Worm (Caenorhabditis elegans) whole organism, late embryonic: ENCODE data around the gene Y73F8A.12.
"Not testable (repeated sequence)": the region's sequence is repeated elsewhere in the genome, so short reads cannot be mapped to it uniquely, and the experiment has no call there.

Experiments used
- C38D4.7 ChIP-seq: fragments of 200-800 bp; sonication (Bioruptor generic); optimal IDR thresholded peaks from 2 replicates; lab custom pipeline; 2018; ENCODE audit warnings: mild to moderate bottlenecking, missing genetic modification characterization, moderate library complexity, missing compliant biosample characterization
- F13H6.1 ChIP-seq: sonication (generic microtip); optimal IDR thresholded peaks from 2 replicates; lab custom pipeline; 2016; ENCODE audit warnings: missing genetic modification characterization, missing compliant biosample characterization
- K09A11.1 ChIP-seq: sonication (generic microtip); optimal IDR thresholded peaks from 2 replicates; lab custom pipeline; 2017; ENCODE audit warnings: antibody characterized with exemption, mild to moderate bottlenecking, missing genetic modification characterization, missing compliant biosample characterization; ENCODE audit not compliant: insufficient read depth
- Y22D7AL.16 ChIP-seq: sonication (generic microtip); optimal IDR thresholded peaks from 2 replicates; lab custom pipeline; 2016; ENCODE audit warnings: missing genetic modification characterization, missing compliant biosample characterization
- ama-1 ChIP-seq: fragments of 150-350 bp; optimal IDR thresholded peaks from 2 replicates; lab custom pipeline; 2014
- ceh-18 ChIP-seq: sonication (generic microtip); optimal IDR thresholded peaks from 2 replicates; lab custom pipeline; 2016; ENCODE audit warnings: missing genetic modification characterization, missing compliant biosample characterization
- ceh-19 ChIP-seq: fragments of 200-800 bp; sonication (Bioruptor generic); optimal IDR thresholded peaks from 2 replicates; lab custom pipeline; 2018; ENCODE audit warnings: mild to moderate bottlenecking, missing genetic modification characterization, missing compliant biosample characterization
- ceh-2 ChIP-seq: sonication (generic microtip); optimal IDR thresholded peaks from 2 replicates; lab custom pipeline; 2016; ENCODE audit warnings: missing genotype, missing genetic modification characterization, missing compliant biosample characterization
- ceh-22 ChIP-seq: sonication (generic microtip); optimal IDR thresholded peaks from 2 replicates; lab custom pipeline; 2017; ENCODE audit warnings: missing biosample characterization, missing genetic modification characterization
- ceh-30 ChIP-seq: fragments of 150-350 bp; optimal IDR thresholded peaks from 2 replicates; lab custom pipeline; 2014; ENCODE audit warnings: missing biosample characterization, missing genetic modification characterization
- ceh-6 ChIP-seq: fragments of 200-800 bp; sonication (Bioruptor generic); optimal IDR thresholded peaks from 2 replicates; lab custom pipeline; 2018; ENCODE audit warnings: mild to moderate bottlenecking, missing genetic modification characterization, missing compliant biosample characterization
- che-1 ChIP-seq: sonication (generic microtip); optimal IDR thresholded peaks from 2 replicates; lab custom pipeline; 2016; ENCODE audit warnings: mild to moderate bottlenecking, missing genetic modification characterization, missing compliant biosample characterization
- dmd-4 ChIP-seq: sonication (generic microtip); optimal IDR thresholded peaks from 2 replicates; lab custom pipeline; 2016; ENCODE audit warnings: borderline replicate concordance, missing genetic modification characterization, missing compliant biosample characterization
- dve-1 ChIP-seq: sonication (generic microtip); optimal IDR thresholded peaks from 2 replicates; lab custom pipeline; 2017; ENCODE audit warnings: antibody characterized with exemption, mild to moderate bottlenecking, missing genetic modification characterization, missing compliant biosample characterization
- elt-2 ChIP-seq: sonication (generic microtip); optimal IDR thresholded peaks from 2 replicates; lab custom pipeline; 2016; ENCODE audit warnings: missing genetic modification reagents, missing genetic modification characterization, missing compliant biosample characterization
- elt-4 ChIP-seq: sonication (generic microtip); optimal IDR thresholded peaks from 2 replicates; lab custom pipeline; 2016; ENCODE audit warnings: missing genetic modification characterization, missing compliant biosample characterization
- eyg-1 ChIP-seq: sonication (generic microtip); optimal IDR thresholded peaks from 2 replicates; lab custom pipeline; 2016; ENCODE audit warnings: missing genotype, missing genetic modification characterization, missing compliant biosample characterization
- hlh-13 ChIP-seq: fragments of 200-800 bp; sonication (Bioruptor generic); optimal IDR thresholded peaks from 2 replicates; lab custom pipeline; 2018; ENCODE audit warnings: mild to moderate bottlenecking, missing genetic modification characterization, missing compliant biosample characterization
- hlh-8 ChIP-seq: sonication (generic microtip); optimal IDR thresholded peaks from 2 replicates; lab custom pipeline; 2016; ENCODE audit warnings: missing genotype, missing genetic modification characterization, missing compliant biosample characterization
- lim-6 ChIP-seq: sonication (generic microtip); optimal IDR thresholded peaks from 2 replicates; lab custom pipeline; 2016; ENCODE audit warnings: missing genetic modification characterization, missing compliant biosample characterization
- lin-11 ChIP-seq: fragments of 200-800 bp; sonication (Bioruptor generic); optimal IDR thresholded peaks from 2 replicates; lab custom pipeline; 2018; ENCODE audit warnings: mild to moderate bottlenecking, missing genetic modification characterization, missing compliant biosample characterization
- madf-2 ChIP-seq: sonication (generic microtip); optimal IDR thresholded peaks from 2 replicates; lab custom pipeline; 2017; ENCODE audit warnings: missing genetic modification characterization, missing compliant biosample characterization
- nfya-1 ChIP-seq: sonication (generic microtip); optimal IDR thresholded peaks from 2 replicates; lab custom pipeline; 2017; ENCODE audit warnings: missing genetic modification characterization, mild to moderate bottlenecking, missing compliant biosample characterization, antibody characterized with exemption, moderate library complexity
- nhr-11 ChIP-seq: fragments of 150-350 bp; optimal IDR thresholded peaks from 2 replicates; lab custom pipeline; 2014; ENCODE audit warnings: missing biosample characterization, missing genetic modification characterization
- npax-4 ChIP-seq: sonication (generic microtip); optimal IDR thresholded peaks from 2 replicates; lab custom pipeline; 2016; ENCODE audit warnings: missing genetic modification characterization, missing compliant biosample characterization
- odd-2 ChIP-seq: sonication (generic microtip); optimal IDR thresholded peaks from 2 replicates; lab custom pipeline; 2017; ENCODE audit warnings: antibody characterized with exemption, mild to moderate bottlenecking, missing genetic modification characterization, missing compliant biosample characterization
- pat-9 ChIP-seq: fragments of 200-800 bp; sonication (Bioruptor generic); optimal IDR thresholded peaks from 2 replicates; lab custom pipeline; 2018; ENCODE audit warnings: mild to moderate bottlenecking, missing genetic modification characterization, moderate library complexity, missing compliant biosample characterization
- pha-2 ChIP-seq: sonication (generic microtip); optimal IDR thresholded peaks from 2 replicates; lab custom pipeline; 2017; ENCODE audit warnings: mild to moderate bottlenecking, missing genetic modification characterization, missing compliant biosample characterization
- pros-1 ChIP-seq: fragments of 150-350 bp; optimal IDR thresholded peaks from 2 replicates; lab custom pipeline; 2014; ENCODE audit warnings: missing biosample characterization, missing genetic modification reagents, missing genetic modification characterization
- ref-2 ChIP-seq: sonication (generic microtip); optimal IDR thresholded peaks from 2 replicates; lab custom pipeline; 2016; ENCODE audit warnings: missing genetic modification characterization, missing compliant biosample characterization
- rnt-1 ChIP-seq: sonication (generic microtip); optimal IDR thresholded peaks from 2 replicates; lab custom pipeline; 2016; ENCODE audit warnings: missing genetic modification characterization, missing compliant biosample characterization
- sdc-2 ChIP-seq: sonication (generic microtip); optimal IDR thresholded peaks from 2 replicates; lab custom pipeline; 2016; ENCODE audit warnings: missing genotype, missing genetic modification characterization, missing compliant biosample characterization
- sox-2 ChIP-seq: fragments of 200-800 bp; sonication (Bioruptor generic); IDR thresholded peaks from 2 replicates; pipeline ENCODE4 v1.3.6; 2022; ENCODE audit warnings: missing genetic modification reagents, missing genetic modification characterization, missing compliant biosample characterization
- unc-3 ChIP-seq, 2 experiments: fragments of 200-800 bp in 1 of 2; sonication (Bioruptor generic) in 1 of 2; sonication (generic microtip) in 1 of 2; conservative IDR thresholded peaks in 1 of 2; optimal IDR thresholded peaks in 1 of 2; 2 replicates each; pipeline versions ENCODE4 v1.3.6 to Lab custom; 2016 to 2022; ENCODE audit warnings: missing compliant biosample characterization in 2 of 2, missing genetic modification characterization in 2 of 2, missing genetic modification reagents in 1 of 2
- unc-42 ChIP-seq: sonication (generic microtip); optimal IDR thresholded peaks from 2 replicates; lab custom pipeline; 2016; ENCODE audit warnings: missing genotype, missing genetic modification characterization, missing compliant biosample characterization
- unc-86 ChIP-seq: sonication (generic microtip); optimal IDR thresholded peaks from 2 replicates; lab custom pipeline; 2016; ENCODE audit warnings: missing genetic modification characterization, missing compliant biosample characterization

Y73F8A.12 gene

ce11 chrIV:15311590-15311989, at the start of gene Y73F8A.12:
Gene Y73F8A.12, minus strand, starts transcription at chrIV:15311690.
- not testable (repeated sequence) for TF ChIP-seq C38D4.7 (GFP tag; lab: Kevin White, UChicago); elt-2; pat-9 (tag; lab: Kevin White, UChicago)

ce11 chrIV:15361244-15361643, 49.8 kb upstream of the Y73F8A.12 start, which contains the start of gene cpna-4:
Gene cpna-4, plus strand, starts transcription at chrIV:15361544.
- no peak for TF ChIP-seq ceh-2

- no peak for TF ChIP-seq lin-11
- no peak for TF ChIP-seq eyg-1 (tag; lab: Kevin White, UChicago)
- TF ChIP-seq ceh-18 (tag; lab: Kevin White, UChicago) = no peak
- TF ChIP-seq rnt-1 (tag; lab: Kevin White, UChicago) = no peak
- no peak for TF ChIP-seq nfya-1 (tag; lab: Kevin White, UChicago)
- no peak for TF ChIP-seq unc-86 (tag; lab: Kevin White, UChicago)
- no peak for TF ChIP-seq unc-3 (GFP tag; conservative IDR thresholded peaks at IDR 0.05; lab: Robert Waterston, UW)
- TF ChIP-seq unc-3 (tag; optimal IDR thresholded peaks at IDR 0.05; lab: Kevin White, UChicago) = no peak
- no peak for TF ChIP-seq elt-4 (tag; lab: Kevin White, UChicago)
- TF ChIP-seq hlh-13 (GFP tag; lab: Kevin White, UChicago) = no peak
- no peak for TF ChIP-seq pha-2 (tag; lab: Kevin White, UChicago)
- no peak for TF ChIP-seq dmd-4 (tag; lab: Kevin White, UChicago)
- TF ChIP-seq pat-9 (tag; lab: Kevin White, UChicago) = no peak
- no peak for TF ChIP-seq ref-2 (tag; lab: Kevin White, UChicago)
- no peak for TF ChIP-seq K09A11.1 (tag; lab: Kevin White, UChicago)
- no peak for TF ChIP-seq Y22D7AL.16 (tag; lab: Kevin White, UChicago)
- no peak for TF ChIP-seq madf-2 (tag; lab: Kevin White, UChicago)
- no peak for TF ChIP-seq nhr-11 (tag; lab: Kevin White, UChicago)
- TF ChIP-seq sox-2 = no peak
- no peak for TF ChIP-seq ama-1 (lab: Kevin White, UChicago)
- TF ChIP-seq, all 69 proteins: peak for 0
These were observed 25.3 kb upstream of the Y73F8A.12 start, which contains the start of gene irld-59 for ce11 chrIV:15336778-15337177. Gene irld-59, plus strand, starts transcription at chrIV:15337078.

- no peak for TF ChIP-seq pros-1
- TF ChIP-seq sox-2 = no peak
- TF ChIP-seq che-1 (tag; lab: Kevin White, UChicago) = no peak
- no peak for TF ChIP-seq unc-42 (tag; lab: Kevin White, UChicago)
- no peak for TF ChIP-seq F13H6.1 (tag; lab: Kevin White, UChicago)
- no peak for TF ChIP-seq sdc-2 (tag; lab: Kevin White, UChicago)
- TF ChIP-seq ceh-22 (tag; lab: Kevin White, UChicago) = no peak
- TF ChIP-seq, all 69 proteins: peak for 0
These were observed 16.6 kb upstream of the Y73F8A.12 start, which contains the start of gene tbx-40 for ce11 chrIV:15328092-15328491. Gene tbx-40, minus strand, starts transcription at chrIV:15328192.

DNA sequence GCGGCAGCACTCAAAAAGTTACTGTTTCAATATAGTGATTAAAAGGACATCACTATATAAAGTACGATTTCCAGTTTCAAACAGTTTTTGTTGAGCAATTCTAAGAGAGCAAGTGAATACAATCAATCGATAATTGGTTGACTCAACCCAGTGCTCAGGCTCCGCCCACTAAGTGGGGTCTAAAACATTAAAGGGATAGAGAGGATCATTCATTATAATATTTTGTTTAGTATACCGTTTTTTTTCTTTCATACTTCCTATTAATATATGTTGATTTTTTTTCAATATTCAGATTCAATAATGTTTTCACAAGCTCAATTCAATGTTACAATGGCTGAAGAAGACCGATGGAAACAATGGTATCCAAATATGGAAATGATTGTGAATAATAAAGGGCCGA, 12.1 kb upstream of the Y73F8A.12 start, which contains the start of gene tbx-39:
tbx-39 (plus strand) TSS at position 301 of the 400 bp plus-strand sequence.
- TF ChIP-seq ceh-19 (GFP tag; lab: Kevin White, UChicago) (no peak), odd-2 (tag; lab: Kevin White, UChicago) (no peak), dve-1 (tag; lab: Kevin White, UChicago) (no peak), hlh-8 (tag; lab: Kevin White, UChicago) (no peak), npax-4 (no peak), lim-6 (no peak), dmd-4 (tag; lab: Kevin White, UChicago) (no peak), ceh-30 (tag; lab: Kevin White, UChicago) (no peak), unc-42 (tag; lab: Kevin White, UChicago) (no peak), ceh-18 (tag; lab: Kevin White, UChicago) (no peak), nfya-1 (tag; lab: Kevin White, UChicago) (no peak), ceh-6 (GFP tag; lab: Kevin White, UChicago) (no peak)
